Fruit fly (Drosophila melanogaster) whole organism, embryonic: ENCODE results near the gene PIG-L.

Source experiments
- Atf-2 ChIP-seq: fragments of 200-800 bp; sonication (Bioruptor generic); optimal IDR thresholded peaks from 2 replicates; lab custom pipeline; 2016; ENCODE audit warnings: missing biosample characterization, missing genetic modification characterization
- Atf3 ChIP-seq: fragments of 200-800 bp; sonication (Bioruptor generic); optimal IDR thresholded peaks from 3 replicates; lab custom pipeline; 2016; ENCODE audit warnings: missing biosample characterization, missing genetic modification characterization
- Awh ChIP-seq: fragments of 200-800 bp; sonication (Bioruptor generic); IDR thresholded peaks from 2 replicates; pipeline ENCODE4, ENCODE4 v1.3.6; 2022; ENCODE audit warnings: missing biosample characterization, missing genetic modification characterization
- Bteb2 ChIP-seq: fragments of 200-800 bp; sonication (Bioruptor generic); optimal IDR thresholded peaks from 2 replicates; lab custom pipeline; 2016; ENCODE audit warnings: missing biosample characterization, missing genetic modification characterization
- CG11085 ChIP-seq: fragments of 200-800 bp; sonication (Bioruptor generic); IDR thresholded peaks from 2 replicates; pipeline ENCODE4 v1.3.6; 2022; ENCODE audit warnings: missing biosample characterization, missing genetic modification characterization
- CG11723 ChIP-seq: fragments of 200-800 bp; sonication (Bioruptor generic); optimal IDR thresholded peaks from 2 replicates; lab custom pipeline; 2017; ENCODE audit warnings: missing biosample characterization, mild to moderate bottlenecking, missing genetic modification characterization
- CG12744 ChIP-seq: fragments of 200-800 bp; sonication (Bioruptor generic); optimal IDR thresholded peaks from 2 replicates; lab custom pipeline; 2016; ENCODE audit warnings: missing biosample characterization, missing genetic modification characterization
- CG13775 ChIP-seq: fragments of 200-800 bp; sonication (Bioruptor generic); optimal IDR thresholded peaks from 3 replicates; lab custom pipeline; 2017; ENCODE audit warnings: missing biosample characterization, mild to moderate bottlenecking, missing genetic modification characterization
- CG14710 ChIP-seq: fragments of 200-800 bp; sonication (Bioruptor generic); optimal IDR thresholded peaks from 3 replicates; lab custom pipeline; 2019; ENCODE audit warnings: missing biosample characterization, mild to moderate bottlenecking, missing genetic modification characterization, moderate library complexity
- CG15073 ChIP-seq: fragments of 200-800 bp; sonication (Bioruptor generic); optimal IDR thresholded peaks from 2 replicates; lab custom pipeline; 2016; ENCODE audit warnings: missing biosample characterization, missing genetic modification characterization
- CG15479 ChIP-seq: fragments of 200-800 bp; sonication (Bioruptor generic); optimal IDR thresholded peaks from 3 replicates; lab custom pipeline; 2019; ENCODE audit warnings: missing biosample characterization, mild to moderate bottlenecking, missing genetic modification characterization, moderate library complexity
- CG1792 ChIP-seq: fragments of 200-800 bp; sonication (Bioruptor generic); optimal IDR thresholded peaks from 2 replicates; lab custom pipeline; 2016; ENCODE audit warnings: missing biosample characterization, missing genetic modification characterization
- CG1832 ChIP-seq: fragments of 200-800 bp; sonication (Bioruptor generic); optimal IDR thresholded peaks from 2 replicates; lab custom pipeline; 2017; ENCODE audit warnings: missing biosample characterization, mild to moderate bottlenecking, missing genetic modification characterization, inconsistent platforms
- CG33213 ChIP-seq: fragments of 200-800 bp; sonication (Bioruptor generic); optimal IDR thresholded peaks from 3 replicates; lab custom pipeline; 2016; ENCODE audit warnings: missing biosample characterization, missing genetic modification characterization
- CG33557 ChIP-seq: fragments of 200-800 bp; sonication (Bioruptor generic); optimal IDR thresholded peaks from 2 replicates; lab custom pipeline; 2019; ENCODE audit warnings: missing biosample characterization, mild to moderate bottlenecking, missing genetic modification characterization, moderate library complexity
- CG34376 ChIP-seq: fragments of 200-800 bp; sonication (Bioruptor generic); optimal IDR thresholded peaks from 2 replicates; lab custom pipeline; 2018; ENCODE audit warnings: missing biosample characterization, mild to moderate bottlenecking, missing genetic modification characterization
- CG4404 ChIP-seq: fragments of 200-800 bp; sonication (Bioruptor generic); IDR thresholded peaks from 2 replicates; pipeline ENCODE4 v1.3.6; 2022; ENCODE audit warnings: missing biosample characterization, missing genetic modification characterization
- CG4730 ChIP-seq: fragments of 200-800 bp; sonication (Bioruptor generic); IDR thresholded peaks from 2 replicates; pipeline ENCODE4 v1.3.6; 2022; ENCODE audit warnings: missing biosample characterization, missing genetic modification characterization
- CG5953 ChIP-seq: fragments of 200-800 bp; sonication (Bioruptor generic); IDR thresholded peaks from 2 replicates; pipeline ENCODE4 v1.3.6; 2022; ENCODE audit warnings: missing biosample characterization, missing genetic modification characterization
- CG6689 ChIP-seq: fragments of 200-800 bp; sonication (Bioruptor generic); IDR thresholded peaks from 2 replicates; pipeline ENCODE4 v1.3.6; 2022; ENCODE audit warnings: missing biosample characterization, missing genetic modification characterization
- CG8359 ChIP-seq: fragments of 200-800 bp; sonication (Bioruptor generic); optimal IDR thresholded peaks from 2 replicates; lab custom pipeline; 2017; ENCODE audit warnings: missing biosample characterization, mild to moderate bottlenecking, missing genetic modification characterization, borderline replicate concordance
- CG9797 ChIP-seq: fragments of 200-800 bp; sonication (Bioruptor generic); optimal IDR thresholded peaks from 3 replicates; lab custom pipeline; 2018; ENCODE audit warnings: missing biosample characterization, mild to moderate bottlenecking, missing genetic modification characterization
- CHES-1-like ChIP-seq: fragments of 200-800 bp; sonication (Bioruptor generic); optimal IDR thresholded peaks from 2 replicates; lab custom pipeline; 2016; ENCODE audit warnings: missing biosample characterization, missing genetic modification characterization
- CoRest ChIP-seq: fragments of 200-800 bp; sonication (Bioruptor generic); optimal IDR thresholded peaks from 3 replicates; lab custom pipeline; 2018; ENCODE audit warnings: missing biosample characterization, mild to moderate bottlenecking, missing genetic modification characterization, moderate library complexity
- HLH3B ChIP-seq: fragments of 200-800 bp; sonication (Bioruptor generic); IDR thresholded peaks from 2 replicates; pipeline ENCODE4 v1.3.6; 2022; ENCODE audit warnings: missing biosample characterization, missing genetic modification characterization
- Hand ChIP-seq: fragments of 200-800 bp; sonication (Bioruptor generic); optimal IDR thresholded peaks from 2 replicates; lab custom pipeline; 2017; ENCODE audit warnings: mild to moderate bottlenecking, missing biosample characterization, missing genetic modification reagents, missing genetic modification characterization
- HmgD ChIP-seq: fragments of 200-800 bp; sonication (Bioruptor generic); optimal IDR thresholded peaks from 3 replicates; lab custom pipeline; 2016; ENCODE audit warnings: missing biosample characterization, missing genetic modification characterization
- Hr78 ChIP-seq, 2 experiments: fragments of 200-800 bp in 1 of 2; fragments of >200 bp in 1 of 2; sonication (Bioruptor generic) in 1 of 2; optimal IDR thresholded peaks; 2 replicates each; lab custom pipeline; 2017 to 2019; ENCODE audit warnings: missing biosample characterization in 2 of 2, missing genetic modification characterization in 2 of 2, mild to moderate bottlenecking in 1 of 2, moderate library complexity in 1 of 2
- NC2β ChIP-seq: fragments of 200-800 bp; sonication (Bioruptor generic); optimal IDR thresholded peaks from 2 replicates; lab custom pipeline; 2016; ENCODE audit warnings: missing biosample characterization, missing genetic modification characterization
- PHDP ChIP-seq: fragments of 200-800 bp; sonication (Bioruptor generic); optimal IDR thresholded peaks from 3 replicates; lab custom pipeline; 2018; ENCODE audit warnings: missing biosample characterization, mild to moderate bottlenecking, missing genetic modification characterization, moderate library complexity
- Side ChIP-seq: fragments of 200-800 bp; sonication (Bioruptor generic); optimal IDR thresholded peaks from 2 replicates; lab custom pipeline; 2016; ENCODE audit warnings: missing biosample characterization, missing genetic modification characterization
- TFAM ChIP-seq: fragments of 200-800 bp; sonication (Bioruptor generic); optimal IDR thresholded peaks from 2 replicates; lab custom pipeline; 2017; ENCODE audit warnings: missing biosample characterization, missing genetic modification characterization, inconsistent platforms
- Tbp ChIP-seq: fragments of >200 bp; optimal IDR thresholded peaks from 2 replicates; lab custom pipeline; 2018; ENCODE audit warnings: missing biosample characterization, missing genetic modification characterization
- Xbp1 ChIP-seq: fragments of 200-800 bp; sonication (Bioruptor generic); optimal IDR thresholded peaks from 3 replicates; lab custom pipeline; 2016; ENCODE audit warnings: missing biosample characterization, mild to moderate bottlenecking, missing genetic modification characterization
- cato ChIP-seq: fragments of 200-800 bp; sonication (Bioruptor generic); optimal IDR thresholded peaks from 2 replicates; lab custom pipeline; 2016; ENCODE audit warnings: missing biosample characterization, missing genetic modification characterization, borderline replicate concordance
- croc ChIP-seq: fragments of 200-800 bp; sonication (Bioruptor generic); conservative IDR thresholded peaks from 3 replicates; pipeline ENCODE4 v1.3.6; 2022; ENCODE audit warnings: missing biosample characterization, missing genetic modification characterization
- da ChIP-seq: fragments of 200-800 bp; sonication (Bioruptor generic); optimal IDR thresholded peaks from 2 replicates; lab custom pipeline; 2016; ENCODE audit warnings: missing biosample characterization, missing genetic modification characterization
- dimm ChIP-seq: fragments of 200-800 bp; sonication (Bioruptor generic); IDR thresholded peaks from 2 replicates; pipeline ENCODE4 v1.3.6; 2022; ENCODE audit warnings: missing biosample characterization, missing genetic modification characterization
- eyg ChIP-seq: fragments of 200-800 bp; sonication (Bioruptor generic); optimal IDR thresholded peaks from 3 replicates; lab custom pipeline; 2016; ENCODE audit warnings: missing biosample characterization, missing genetic modification characterization
- fd3F ChIP-seq: fragments of 200-800 bp; sonication (Bioruptor generic); optimal IDR thresholded peaks from 2 replicates; lab custom pipeline; 2018; ENCODE audit warnings: missing biosample characterization, mild to moderate bottlenecking, missing genetic modification characterization, moderate library complexity
- fd96Cb ChIP-seq: fragments of 200-800 bp; sonication (Bioruptor generic); optimal IDR thresholded peaks from 2 replicates; lab custom pipeline; 2018; ENCODE audit warnings: missing biosample characterization, mild to moderate bottlenecking, missing genetic modification characterization, moderate library complexity
- gce ChIP-seq: fragments of 200-800 bp; sonication (Bioruptor generic); IDR thresholded peaks from 3 replicates; pipeline ENCODE4 v1.3.6; 2022; ENCODE audit warnings: missing biosample characterization, missing genetic modification characterization
- gsb-n ChIP-seq: fragments of 200-800 bp; sonication (Bioruptor generic); optimal IDR thresholded peaks from 3 replicates; lab custom pipeline; 2018; ENCODE audit warnings: missing biosample characterization, mild to moderate bottlenecking, missing genetic modification characterization
- hbn ChIP-seq: fragments of 200-800 bp; sonication (Bioruptor generic); IDR thresholded peaks from 2 replicates; pipeline ENCODE4 v1.3.6; 2022; ENCODE audit warnings: missing biosample characterization, missing genetic modification characterization; ENCODE audit not compliant: partially characterized antibody
- hth ChIP-seq: fragments of >200 bp; optimal IDR thresholded peaks from 2 replicates; lab custom pipeline; 2017; ENCODE audit warnings: inconsistent platforms
- lilli ChIP-seq: fragments of 200-800 bp; sonication (Bioruptor generic); optimal IDR thresholded peaks from 3 replicates; lab custom pipeline; 2016; ENCODE audit warnings: missing biosample characterization, missing genetic modification characterization
- lmd ChIP-seq: fragments of 200-800 bp; sonication (Bioruptor generic); IDR thresholded peaks from 2 replicates; pipeline ENCODE4 v1.3.6; 2022; ENCODE audit warnings: missing biosample characterization, missing genetic modification characterization
- otp ChIP-seq: fragments of 200-800 bp; sonication (Bioruptor generic); IDR thresholded peaks from 3 replicates; pipeline ENCODE4, ENCODE4 v1.3.6; 2022; ENCODE audit warnings: missing biosample characterization, missing genetic modification characterization
- pnt ChIP-seq: fragments of 200-800 bp; sonication (Bioruptor generic); optimal IDR thresholded peaks from 3 replicates; lab custom pipeline; 2016; ENCODE audit warnings: missing biosample characterization, missing genetic modification characterization
- sens ChIP-seq: fragments of 200-800 bp; sonication (Bioruptor generic); peaks from one replicate; lab custom pipeline; 2016; ENCODE audit warnings: missing biosample characterization, missing genetic modification characterization

The PIG-L gene

dm6 chr3R:20021152-20021769 is at the start of gene PIG-L, which contains the start of gene psidin (continued):
- TF ChIP-seq sens (GFP tag; lab: Kevin White, UChicago) (peak; percentile 97), cato (peak; percentile 76), CG15073 (GFP tag; lab: Kevin White, UChicago) (peak; percentile 32), da (peak; percentile 50), Bteb2 (GFP tag; lab: Kevin White, UChicago) (peak; percentile 88), CHES-1-like (GFP tag; lab: Kevin White, UChicago) (peak; percentile 58), fd3F (GFP tag; lab: Kevin White, UChicago) (peak; percentile 80), CG5953 (no peak), eyg (GFP tag; lab: Kevin White, UChicago) (no peak), hth (lab: Kevin White, UChicago) (no peak), CG9797 (GFP tag; lab: Kevin White, UChicago) (peak; percentile 26), gsb-n (tag; lab: Kevin White, UChicago) (no peak), pnt (GFP tag; lab: Kevin White, UChicago) (peak; percentile 54), croc (GFP tag; lab: Robert Waterston, UW) (peak; percentile 52; the same call in 1 of the 3 replicates), CG13775 (GFP tag; lab: Kevin White, UChicago) (peak; percentile 91), otp (GFP tag; lab: Robert Waterston, UW) (peak; percentile 30; the same call in 1 of the 3 replicates), PHDP (tag; lab: Kevin White, UChicago) (peak; percentile 88), Hr78 (GFP tag; optimal IDR thresholded peaks at IDR 0.05; lab: Kevin White, UChicago) (no peak), CG34376 (GFP tag; lab: Kevin White, UChicago) (peak; percentile 29), Side (peak; percentile 40), CG12744 (GFP tag; lab: Kevin White, UChicago) (peak; percentile 48), CG11085 (GFP tag; lab: Robert Waterston, UW) (peak; percentile 35; the same call in 1 of the 2 replicates), Awh (GFP tag; lab: Robert Waterston, UW) (0 out of 2 replicates have a peak, but pooled peaks have one; percentile 21), CG6689 (GFP tag; lab: Robert Waterston, UW) (peak; percentile 79), CG33213 (GFP tag; lab: Kevin White, UChicago) (peak; percentile 56), CG4404 (GFP tag; lab: Robert Waterston, UW) (peak; percentile 64), TFAM (GFP tag; lab: Kevin White, UChicago) (no peak), lmd (GFP tag; lab: Robert Waterston, UW) (peak; percentile 76), Atf-2 (GFP tag; lab: Kevin White, UChicago) (peak; percentile 81), hbn (GFP tag; lab: Robert Waterston, UW) (peak; percentile 76), CG33557 (GFP tag; lab: Kevin White, UChicago) (peak; percentile 84), lilli (GFP tag; lab: Kevin White, UChicago) (peak; percentile 86), Atf3 (peak; percentile 61), dimm (0 out of 2 replicates have a peak, but pooled peaks have one; percentile 6), CG1792 (GFP tag; lab: Kevin White, UChicago) (no peak), CG4730 (GFP tag; lab: Robert Waterston, UW) (peak; percentile 44; the same call in 1 of the 2 replicates), fd96Cb (tag; lab: Kevin White, UChicago) (peak; percentile 72), CG15479 (GFP tag; lab: Kevin White, UChicago) (peak; percentile 14), CG1832 (GFP tag; lab: Kevin White, UChicago) (no peak), Tbp (GFP tag; lab: Kevin White, UChicago) (no peak), Hand (GFP tag; lab: Kevin White, UChicago) (peak; percentile 49), CG14710 (tag; lab: Kevin White, UChicago) (peak; percentile 84), CG11723 (peak; percentile 56), HmgD (GFP tag; lab: Kevin White, UChicago) (no peak), CoRest (tag; lab: Kevin White, UChicago) (peak; percentile 96), Xbp1 (GFP tag; lab: Kevin White, UChicago) (peak; percentile 88), HLH3B (peak; percentile 71), NC2β (GFP tag; lab: Kevin White, UChicago) (peak; percentile 80), gce (peak; percentile 16; the same call in 1 of the 3 replicates), CG8359 (GFP tag; lab: Kevin White, UChicago) (no peak)
